Fruit fly (Drosophila melanogaster) whole organism, prepupa: ENCODE measurements around the gene CG42375.

Source experiments
- Blimp-1 ChIP-seq: fragments of 200-800 bp; sonication (Bioruptor generic); optimal IDR thresholded peaks from 3 replicates; lab custom pipeline; 2017; ENCODE audit warnings: missing biosample characterization, missing genetic modification characterization, mild to moderate bottlenecking, moderate library complexity, missing genetic modification reagents
- CG10669 ChIP-seq: fragments of 200-800 bp; sonication (Bioruptor generic); optimal IDR thresholded peaks from 3 replicates; lab custom pipeline; 2018; ENCODE audit warnings: missing biosample characterization, mild to moderate bottlenecking, missing genetic modification characterization, moderate library complexity
- CG11294 ChIP-seq: fragments of 200-800 bp; sonication (Bioruptor generic); IDR thresholded peaks from 2 replicates; pipeline ENCODE4 v1.3.6; 2022; ENCODE audit warnings: missing biosample characterization, missing genetic modification characterization
- CG11762 ChIP-seq: fragments of 200-800 bp; sonication (Bioruptor generic); optimal IDR thresholded peaks from 3 replicates; lab custom pipeline; 2016; ENCODE audit warnings: missing biosample characterization, missing genetic modification characterization; ENCODE audit not compliant: insufficient read depth
- CG11902 ChIP-seq: fragments of 200-800 bp; sonication (Bioruptor generic); optimal IDR thresholded peaks from 3 replicates; lab custom pipeline; 2016; ENCODE audit warnings: missing biosample characterization, missing genetic modification characterization
- CG1621 ChIP-seq: fragments of 200-800 bp; sonication (Bioruptor generic); optimal IDR thresholded peaks from 3 replicates; lab custom pipeline; 2018; ENCODE audit warnings: missing biosample characterization, mild to moderate bottlenecking, missing genetic modification characterization
- CG16779 ChIP-seq: fragments of 200-800 bp; sonication (Bioruptor generic); optimal IDR thresholded peaks from 3 replicates; lab custom pipeline; 2017; ENCODE audit warnings: missing biosample characterization, mild to moderate bottlenecking, missing genetic modification characterization
- CG3032 ChIP-seq: fragments of 200-800 bp; optimal IDR thresholded peaks from 2 replicates; lab custom pipeline; 2019; ENCODE audit warnings: missing biosample characterization, mild to moderate bottlenecking, missing genetic modification characterization, moderate library complexity
- CG31627 ChIP-seq: fragments of 200-800 bp; sonication (Bioruptor generic); optimal IDR thresholded peaks from 3 replicates; lab custom pipeline; 2016; ENCODE audit warnings: missing biosample characterization, missing genetic modification characterization
- CG32006 ChIP-seq: fragments of 200-800 bp; sonication (Bioruptor generic); optimal IDR thresholded peaks from 3 replicates; lab custom pipeline; 2017; ENCODE audit warnings: missing biosample characterization, mild to moderate bottlenecking, missing genetic modification characterization
- CG34406 ChIP-seq: fragments of 200-800 bp; sonication (Bioruptor generic); optimal IDR thresholded peaks from 3 replicates; lab custom pipeline; 2016; ENCODE audit warnings: missing biosample characterization, missing genetic modification characterization
- CG3919 ChIP-seq: fragments of 200-800 bp; sonication (Bioruptor generic); optimal IDR thresholded peaks from 3 replicates; lab custom pipeline; 2016; ENCODE audit warnings: missing biosample characterization, missing genetic modification characterization
- CG4318 ChIP-seq: fragments of 200-800 bp; sonication (Bioruptor generic); optimal IDR thresholded peaks from 3 replicates; lab custom pipeline; 2017; ENCODE audit warnings: missing biosample characterization, mild to moderate bottlenecking, missing genetic modification characterization
- CG6276 ChIP-seq: fragments of 200-800 bp; sonication (Bioruptor generic); optimal IDR thresholded peaks from 2 replicates; lab custom pipeline; 2017; ENCODE audit warnings: missing biosample characterization, mild to moderate bottlenecking, missing genetic modification characterization
- CG6792 ChIP-seq: fragments of 200-800 bp; sonication (Bioruptor generic); optimal IDR thresholded peaks from 3 replicates; lab custom pipeline; 2016; ENCODE audit warnings: missing biosample characterization, missing genetic modification characterization
- CG6808 ChIP-seq: fragments of 200-800 bp; sonication (Bioruptor generic); optimal IDR thresholded peaks from 3 replicates; lab custom pipeline; 2017; ENCODE audit warnings: missing biosample characterization, missing genetic modification characterization, mild to moderate bottlenecking, moderate library complexity, missing genetic modification reagents
- CG6854 ChIP-seq: fragments of 200-800 bp; sonication (Bioruptor generic); optimal IDR thresholded peaks from 2 replicates; lab custom pipeline; 2017; ENCODE audit warnings: missing biosample characterization, mild to moderate bottlenecking, missing genetic modification characterization
- CG7368 ChIP-seq: fragments of 200-800 bp; sonication (Bioruptor generic); optimal IDR thresholded peaks from 3 replicates; lab custom pipeline; 2016; ENCODE audit warnings: missing biosample characterization, missing genetic modification characterization
- CG8319 ChIP-seq: fragments of 200-800 bp; sonication (Bioruptor generic); optimal IDR thresholded peaks from 3 replicates; lab custom pipeline; 2016; ENCODE audit warnings: missing biosample characterization, missing genetic modification characterization
- CG8632 ChIP-seq: fragments of 200-800 bp; sonication (Bioruptor generic); optimal IDR thresholded peaks from 3 replicates; lab custom pipeline; 2016; ENCODE audit warnings: missing biosample characterization, missing genetic modification characterization
- CG9139 ChIP-seq: fragments of 200-800 bp; sonication (Bioruptor generic); optimal IDR thresholded peaks from 3 replicates; lab custom pipeline; 2017; ENCODE audit warnings: missing biosample characterization, mild to moderate bottlenecking, missing genetic modification characterization
- Eip75B ChIP-seq: fragments of 200-800 bp; sonication (Bioruptor generic); optimal IDR thresholded peaks from 3 replicates; lab custom pipeline; 2016; ENCODE audit warnings: missing biosample characterization, missing genetic modification characterization
- Eip78C ChIP-seq: fragments of 200-800 bp; sonication (Bioruptor generic); peaks from one replicate; lab custom pipeline; 2016; ENCODE audit warnings: missing biosample characterization, missing genetic modification characterization
- Ets21C ChIP-seq: fragments of 200-800 bp; sonication (Bioruptor generic); optimal IDR thresholded peaks from 3 replicates; lab custom pipeline; 2016; ENCODE audit warnings: missing biosample characterization, missing genetic modification characterization
- Ets96B ChIP-seq: fragments of 200-800 bp; optimal IDR thresholded peaks from 2 replicates; lab custom pipeline; 2019; ENCODE audit warnings: missing biosample characterization, mild to moderate bottlenecking, missing genetic modification characterization, moderate library complexity
- Gug ChIP-seq: fragments of 200-800 bp; sonication (Bioruptor generic); IDR thresholded peaks from 2 replicates; pipeline ENCODE4 v1.3.6; 2022; ENCODE audit warnings: missing biosample characterization, missing genetic modification characterization
- Hr38 ChIP-seq: sonication (Bioruptor generic); optimal IDR thresholded peaks from 2 replicates; lab custom pipeline; 2016; ENCODE audit warnings: missing biosample characterization, missing genetic modification characterization
- Hr39 ChIP-seq: fragments of 200-800 bp; sonication (Bioruptor generic); optimal IDR thresholded peaks from 2 replicates; lab custom pipeline; 2016; ENCODE audit warnings: missing biosample characterization, missing genetic modification characterization
- Hr4 ChIP-seq: fragments of 200-800 bp; sonication (Bioruptor generic); optimal IDR thresholded peaks from 3 replicates; lab custom pipeline; 2016; ENCODE audit warnings: missing biosample characterization, missing genetic modification characterization
- Lpt ChIP-seq: fragments of 200-800 bp; sonication (Bioruptor generic); optimal IDR thresholded peaks from 3 replicates; lab custom pipeline; 2016; ENCODE audit warnings: missing biosample characterization, missing genetic modification characterization
- Met ChIP-seq: fragments of 200-800 bp; sonication (Bioruptor generic); optimal IDR thresholded peaks from 3 replicates; lab custom pipeline; 2016; ENCODE audit warnings: missing biosample characterization, missing genetic modification characterization
- OdsH ChIP-seq: fragments of 200-800 bp; sonication (Bioruptor generic); optimal IDR thresholded peaks from 3 replicates; lab custom pipeline; 2016; ENCODE audit warnings: missing biosample characterization, missing genetic modification characterization
- Smox ChIP-seq: fragments of 200-800 bp; sonication (Bioruptor generic); optimal IDR thresholded peaks from 3 replicates; lab custom pipeline; 2016; ENCODE audit warnings: missing biosample characterization, missing genetic modification characterization
- Sox102F ChIP-seq: fragments of 200-800 bp; sonication (Bioruptor generic); optimal IDR thresholded peaks from 2 replicates; lab custom pipeline; 2016; ENCODE audit warnings: missing biosample characterization, mild to moderate bottlenecking, missing genetic modification characterization
- Sox14 ChIP-seq: fragments of 200-800 bp; sonication (Bioruptor generic); optimal IDR thresholded peaks from 3 replicates; lab custom pipeline; 2016; ENCODE audit warnings: missing biosample characterization, missing genetic modification characterization
- achi ChIP-seq: fragments of 200-800 bp; sonication (Bioruptor generic); optimal IDR thresholded peaks from 3 replicates; lab custom pipeline; 2016; ENCODE audit warnings: missing biosample characterization, missing genetic modification characterization
- dac ChIP-seq: fragments of 200-800 bp; sonication (Bioruptor generic); optimal IDR thresholded peaks from 2 replicates; lab custom pipeline; 2017; ENCODE audit warnings: missing biosample characterization, mild to moderate bottlenecking, missing genetic modification characterization
- eg ChIP-seq: fragments of 200-800 bp; sonication (Bioruptor generic); IDR thresholded peaks from 3 replicates; pipeline ENCODE4 v1.3.6; 2022; ENCODE audit warnings: missing biosample characterization, missing genetic modification characterization
- esn ChIP-seq: fragments of 200-800 bp; sonication (Bioruptor generic); optimal IDR thresholded peaks from 2 replicates; lab custom pipeline; 2016; ENCODE audit warnings: missing biosample characterization, mild to moderate bottlenecking, missing genetic modification characterization, moderate library complexity
- fd59A ChIP-seq: fragments of 200-800 bp; sonication (Bioruptor generic); optimal IDR thresholded peaks from 2 replicates; lab custom pipeline; 2017; ENCODE audit warnings: missing biosample characterization, mild to moderate bottlenecking, missing genetic modification characterization, missing genetic modification reagents
- fkh ChIP-seq: fragments of 200-800 bp; sonication (Bioruptor generic); optimal IDR thresholded peaks from 3 replicates; lab custom pipeline; 2017; ENCODE audit warnings: missing biosample characterization, mild to moderate bottlenecking, missing genetic modification characterization, moderate library complexity
- lz ChIP-seq: fragments of 200-800 bp; sonication (Bioruptor generic); optimal IDR thresholded peaks from 3 replicates; lab custom pipeline; 2016; ENCODE audit warnings: missing biosample characterization, missing genetic modification characterization
- net ChIP-seq: fragments of 200-800 bp; sonication (Bioruptor generic); optimal IDR thresholded peaks from 3 replicates; lab custom pipeline; 2016; ENCODE audit warnings: missing biosample characterization, missing genetic modification characterization
- pdm3 ChIP-seq: fragments of 200-800 bp; sonication (Bioruptor generic); optimal IDR thresholded peaks from 3 replicates; lab custom pipeline; 2016; ENCODE audit warnings: missing biosample characterization, missing genetic modification characterization
- ss ChIP-seq, 2 experiments: fragments of 200-800 bp; sonication (Bioruptor generic); optimal IDR thresholded peaks; 2 replicates in 1 of 2; 3 replicates in 1 of 2; lab custom pipeline; 2017 to 2018; ENCODE audit warnings: mild to moderate bottlenecking in 2 of 2, missing biosample characterization in 2 of 2, missing genetic modification characterization in 2 of 2, moderate library complexity in 1 of 2
- topi ChIP-seq: fragments of 200-800 bp; sonication (Bioruptor generic); optimal IDR thresholded peaks from 3 replicates; lab custom pipeline; 2016; ENCODE audit warnings: missing biosample characterization, missing genetic modification characterization

The CG42375 gene

DNA sequence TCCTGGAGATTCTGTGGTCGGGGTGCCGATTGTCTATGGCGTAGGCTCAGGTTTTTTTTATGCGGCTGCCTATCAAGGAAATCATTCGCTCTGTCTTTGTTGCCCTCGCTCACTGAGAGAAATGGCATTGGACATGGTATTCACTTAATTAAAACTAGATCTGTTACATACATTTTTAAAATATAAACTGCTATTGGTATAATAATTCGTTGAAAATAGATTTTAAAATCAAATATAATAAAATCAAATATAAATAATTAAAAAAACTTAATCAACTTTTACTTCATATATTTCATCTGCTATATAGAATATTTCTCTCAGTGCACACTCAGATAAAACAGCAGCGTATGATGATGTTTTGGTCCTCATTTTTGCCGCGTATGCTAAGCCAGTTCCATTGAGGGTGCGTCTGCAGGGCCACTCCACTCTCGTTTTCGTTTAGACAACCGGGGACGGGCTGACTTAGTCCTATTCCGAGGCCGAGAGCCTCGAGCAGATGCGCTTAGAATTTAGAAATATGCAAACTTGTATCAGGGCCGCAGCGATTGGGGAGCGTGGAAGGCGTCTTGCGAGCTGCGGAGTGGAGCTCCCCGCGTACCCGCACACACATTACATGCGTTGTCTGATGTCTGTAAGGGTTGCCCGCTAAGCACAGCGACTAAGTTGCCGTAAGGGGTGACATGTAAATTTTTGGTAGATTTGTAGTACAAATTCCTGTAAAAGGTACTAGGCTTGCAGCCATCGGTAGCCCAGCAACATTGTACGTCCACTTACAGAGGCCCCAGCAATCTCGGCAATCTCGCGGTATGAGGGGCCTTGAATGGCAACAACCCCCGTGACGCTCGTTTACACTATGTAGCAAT is 20.4 kb downstream of the CG42375 start (continued):
- TF ChIP-seq Ets96B (tag; lab: Kevin White, UChicago) (peak; percentile 35), CG7368 (no peak), OdsH (GFP tag; lab: Kevin White, UChicago) (peak; percentile 20), Sox14 (GFP tag; lab: Kevin White, UChicago) (no peak), CG3919 (GFP tag; lab: Kevin White, UChicago) (peak; percentile 26), Gug (GFP tag; lab: Robert Waterston, UW) (no peak), net (GFP tag; lab: Kevin White, UChicago) (no peak), CG6276 (GFP tag; lab: Kevin White, UChicago) (peak; percentile 8), CG1621 (tag; lab: Kevin White, UChicago) (no peak), CG9139 (GFP tag; lab: Kevin White, UChicago) (no peak), CG8319 (GFP tag; lab: Kevin White, UChicago) (no peak), Smox (GFP tag; lab: Kevin White, UChicago) (no peak), lz (no peak), fkh (GFP tag; lab: Kevin White, UChicago) (no peak), CG31627 (GFP tag; lab: Kevin White, UChicago) (no peak), CG10669 (peak; percentile 5), CG3032 (peak; percentile 37), Eip75B (no peak), CG34406 (GFP tag; lab: Kevin White, UChicago) (peak; percentile 13), ss (GFP tag; optimal IDR thresholded peaks at IDR 0.05; lab: Kevin White, UChicago) (no peak), Lpt (no peak), pdm3 (GFP tag; lab: Kevin White, UChicago) (no peak), CG11294 (no peak), Hr39 (GFP tag; lab: Kevin White, UChicago) (no peak), topi (GFP tag; lab: Kevin White, UChicago) (no peak), Hr38 (GFP tag; lab: Kevin White, UChicago) (no peak), Blimp-1 (no peak), CG11902 (GFP tag; lab: Kevin White, UChicago) (no peak), CG6808 (peak; percentile 5), esn (GFP tag; lab: Kevin White, UChicago) (peak; percentile 23), eg (0 out of 3 replicates have a peak, but pooled peaks have one; percentile 11), CG6792 (GFP tag; lab: Kevin White, UChicago) (no peak), CG6854 (GFP tag; lab: Kevin White, UChicago) (no peak), CG8632 (peak; percentile 6), CG4318 (GFP tag; lab: Kevin White, UChicago) (no peak)

DNA sequence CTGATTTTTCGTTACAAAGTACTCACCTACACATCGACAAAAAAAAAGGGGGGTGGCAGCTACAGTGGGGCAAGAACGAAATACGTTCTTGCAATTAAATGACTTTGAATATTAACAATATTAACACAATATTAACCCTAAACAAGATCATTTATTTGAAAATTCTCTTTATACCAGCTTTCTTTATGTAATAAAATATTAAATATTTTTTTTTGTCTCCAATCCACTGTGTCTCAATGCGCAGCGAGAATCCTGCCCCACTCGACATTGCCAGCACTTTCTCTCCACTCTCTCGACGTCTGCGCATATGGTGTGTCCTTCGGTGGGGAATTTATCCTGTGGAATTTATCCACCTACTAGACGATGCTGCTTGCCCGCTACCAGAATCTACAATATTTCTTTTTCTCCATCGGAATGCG is 21.0 kb downstream of the CG42375 start:
- TF ChIP-seq Eip75B (peak; percentile 69), CG11902 (GFP tag; lab: Kevin White, UChicago) (peak; percentile 48), Hr39 (GFP tag; lab: Kevin White, UChicago) (peak; percentile 10), CG34406 (GFP tag; lab: Kevin White, UChicago) (peak; percentile 75), Blimp-1 (peak; percentile 14), Ets21C (GFP tag; lab: Kevin White, UChicago) (peak; percentile 10), esn (GFP tag; lab: Kevin White, UChicago) (peak; percentile 75), Eip78C (GFP tag; lab: Kevin White, UChicago) (peak; percentile 93), CG3919 (GFP tag; lab: Kevin White, UChicago) (peak; percentile 80), eg (peak; percentile 91), CG31627 (GFP tag; lab: Kevin White, UChicago) (peak; percentile 40), Met (GFP tag; lab: Kevin White, UChicago) (peak; percentile 71), CG7368 (peak; percentile 53), fd59A (GFP tag; lab: Kevin White, UChicago) (peak; percentile 43), achi (GFP tag; lab: Kevin White, UChicago) (peak; percentile 84), Hr4 (GFP tag; lab: Kevin White, UChicago) (peak; percentile 67), dac (GFP tag; lab: Kevin White, UChicago) (peak; percentile 36), CG6276 (GFP tag; lab: Kevin White, UChicago) (peak; percentile 53), CG6808 (peak; percentile 78), CG16779 (peak; percentile 46), CG32006 (GFP tag; lab: Kevin White, UChicago) (peak; percentile 81), CG1621 (tag; lab: Kevin White, UChicago) (peak; percentile 66), CG10669 (peak; percentile 65), Sox102F (peak; percentile 60), CG6792 (GFP tag; lab: Kevin White, UChicago) (peak; percentile 68), Ets96B (tag; lab: Kevin White, UChicago) (peak; percentile 46), CG8632 (peak; percentile 76), CG3032 (peak; percentile 51), CG11762 (GFP tag; lab: Kevin White, UChicago) (peak; percentile 55), CG4318 (GFP tag; lab: Kevin White, UChicago) (peak; percentile 61), CG8319 (GFP tag; lab: Kevin White, UChicago) (peak; percentile 30)
